Worm (Caenorhabditis elegans): Measurements from ENCODE around the gene ceh-91.

- TF ChIP-seq ztf-23 (GFP tag; IDR thresholded peaks at IDR 0.05) (no peak), tab-1 (GFP tag; IDR thresholded peaks at IDR 0.05) (no peak), flt-1 (GFP tag; IDR thresholded peaks at IDR 0.05) (no peak), klf-2 (GFP tag; conservative IDR thresholded peaks at IDR 0.05) (no peak)
Observed at ce11 chrIII:11656389-11656788, 39.8 kb downstream of the ceh-91 start.

Data from whole organism, midembryonic.